Worm (Caenorhabditis elegans) whole organism, L4 larva: ENCODE data around the gene cwn-2.
A peak's percentile ranks its signal among the peaks of the same experiment; 100 is the strongest.

ENCODE experiments used
- F26F4.8 ChIP-seq: fragments of 200-800 bp; sonication (Bioruptor generic); conservative IDR thresholded peaks from 2 replicates; pipeline ENCODE4 v1.3.6; 2022; ENCODE audit warnings: missing genetic modification characterization, missing compliant biosample characterization
- F44E2.7 ChIP-seq: fragments of 200-800 bp; sonication (Bioruptor generic); IDR thresholded peaks from 2 replicates; pipeline ENCODE4 v2.1.2; 2022; ENCODE audit warnings: missing genetic modification characterization, missing compliant biosample characterization
- T20F7.1 ChIP-seq: fragments of 200-800 bp; sonication (Bioruptor generic); optimal IDR thresholded peaks from 2 replicates; lab custom pipeline; 2018; ENCODE audit warnings: mild to moderate bottlenecking, missing genetic modification characterization, missing compliant biosample characterization
- T26A8.4 ChIP-seq: fragments of 200-800 bp; sonication (Bioruptor generic); IDR thresholded peaks from 2 replicates; pipeline ENCODE4 v1.3.6; 2022; ENCODE audit warnings: missing genetic modification characterization, missing compliant biosample characterization
- Y5F2A.4 ChIP-seq: fragments of 200-800 bp; sonication (Bioruptor generic); optimal IDR thresholded peaks from 2 replicates; lab custom pipeline; 2018; ENCODE audit warnings: mild to moderate bottlenecking, missing genetic modification characterization, missing compliant biosample characterization
- aha-1 ChIP-seq: fragments of 150-350 bp; peaks from one replicate; lab custom pipeline; 2014; ENCODE audit warnings: missing biosample characterization, missing genetic modification characterization
- ceh-28 ChIP-seq: fragments of 150-350 bp; optimal IDR thresholded peaks from 2 replicates; lab custom pipeline; 2014; ENCODE audit warnings: missing biosample characterization, missing genetic modification reagents, missing genetic modification characterization
- ceh-32 ChIP-seq: sonication (generic microtip); optimal IDR thresholded peaks from 2 replicates; lab custom pipeline; 2016; ENCODE audit warnings: mild to moderate bottlenecking, missing genetic modification characterization, missing compliant biosample characterization; ENCODE audit not compliant: poor library complexity
- ceh-82 ChIP-seq: sonication (generic microtip); optimal IDR thresholded peaks from 2 replicates; lab custom pipeline; 2017; ENCODE audit warnings: missing biosample characterization, missing genetic modification characterization
- ces-1 ChIP-seq: fragments of 150-350 bp; sonication (generic microtip); optimal IDR thresholded peaks from 4 replicates; lab custom pipeline; 2014; ENCODE audit warnings: missing biosample characterization, missing genetic modification reagents, missing genetic modification characterization
- cey-2 ChIP-seq: sonication (generic microtip); optimal IDR thresholded peaks from 3 replicates; lab custom pipeline; 2017; ENCODE audit warnings: missing genetic modification characterization, mild to moderate bottlenecking, missing compliant biosample characterization, antibody characterized with exemption, borderline replicate concordance; ENCODE audit not compliant: insufficient read depth
- daf-12 ChIP-seq: fragments of 150-350 bp; optimal IDR thresholded peaks from 2 replicates; lab custom pipeline; 2014; ENCODE audit warnings: missing biosample characterization, missing genetic modification reagents, missing genetic modification characterization
- daf-16 ChIP-seq, 3 experiments: sonication (generic microtip); optimal IDR thresholded peaks; 2 replicates each; lab custom pipeline; 2016 to 2017; ENCODE audit warnings: missing genetic modification characterization in 3 of 3, missing genetic modification reagents in 3 of 3, mild to moderate bottlenecking in 2 of 3, missing compliant biosample characterization in 2 of 3, missing biosample characterization in 1 of 3, moderate library complexity in 1 of 3
- dmd-6 ChIP-seq: fragments of 200-800 bp; sonication (Bioruptor generic); IDR thresholded peaks from 2 replicates; pipeline ENCODE4 v1.3.6; 2022; ENCODE audit warnings: missing genetic modification reagents, missing genetic modification characterization, missing compliant biosample characterization
- dmd-9 ChIP-seq: fragments of 200-800 bp; sonication (Bioruptor generic); IDR thresholded peaks from 2 replicates; pipeline ENCODE4 v1.3.6; 2022; ENCODE audit warnings: missing genetic modification reagents, missing genetic modification characterization, missing compliant biosample characterization
- duxl-1 ChIP-seq: sonication (generic microtip); optimal IDR thresholded peaks from 2 replicates; lab custom pipeline; 2016; ENCODE audit warnings: mild to moderate bottlenecking, missing genetic modification characterization, moderate library complexity, missing compliant biosample characterization; ENCODE audit not compliant: poor library complexity
- egl-43 ChIP-seq: fragments of 200-800 bp; sonication (Bioruptor generic); IDR thresholded peaks from 2 replicates; pipeline ENCODE4 v1.3.6; 2022; ENCODE audit warnings: missing genetic modification reagents, missing genetic modification characterization, missing compliant biosample characterization
- hlh-11 ChIP-seq: fragments of 200-800 bp; sonication (Bioruptor generic); optimal IDR thresholded peaks from 2 replicates; lab custom pipeline; 2018; ENCODE audit warnings: mild to moderate bottlenecking, missing genetic modification characterization, missing compliant biosample characterization
- hlh-30 ChIP-seq: sonication (generic microtip); optimal IDR thresholded peaks from 2 replicates; lab custom pipeline; 2017; ENCODE audit warnings: antibody characterized with exemption, mild to moderate bottlenecking, missing genetic modification characterization, missing compliant biosample characterization; ENCODE audit not compliant: insufficient read depth
- hmg-1.1 ChIP-seq: fragments of 200-800 bp; sonication (Bioruptor generic); IDR thresholded peaks from 2 replicates; pipeline ENCODE4 v1.3.6; 2022; ENCODE audit warnings: missing genetic modification reagents, missing genetic modification characterization, missing compliant biosample characterization
- lim-7 ChIP-seq: fragments of 200-800 bp; sonication (Bioruptor generic); IDR thresholded peaks from 2 replicates; pipeline ENCODE4 v1.3.6; 2022; ENCODE audit warnings: missing genetic modification characterization, missing compliant biosample characterization
- lin-13 ChIP-seq: fragments of 150-350 bp; optimal IDR thresholded peaks from 2 replicates; lab custom pipeline; 2014; ENCODE audit warnings: missing biosample characterization, missing genetic modification reagents, missing genetic modification characterization
- lin-15B ChIP-seq: fragments of 150-350 bp; sonication (generic microtip); optimal IDR thresholded peaks from 3 replicates; lab custom pipeline; 2014; ENCODE audit warnings: missing biosample characterization, missing genetic modification characterization
- lin-38 ChIP-seq: fragments of 200-800 bp; sonication (Bioruptor generic); IDR thresholded peaks from 2 replicates; pipeline ENCODE4 v1.3.6; 2022; ENCODE audit warnings: missing genetic modification reagents, missing genetic modification characterization, missing compliant biosample characterization
- lin-39 ChIP-seq: fragments of 150-350 bp; optimal IDR thresholded peaks from 2 replicates; lab custom pipeline; 2014; ENCODE audit warnings: missing biosample characterization, missing genetic modification reagents, missing genetic modification characterization
- lsy-2 ChIP-seq, 2 experiments: fragments of 150-350 bp in 1 of 2; sonication (generic microtip) in 1 of 2; optimal IDR thresholded peaks; 2 replicates each; lab custom pipeline; 2014 to 2017; ENCODE audit warnings: missing biosample characterization in 2 of 2, missing genetic modification characterization in 2 of 2
- madf-5 ChIP-seq, 2 experiments: fragments of 200-800 bp; sonication (Bioruptor generic); IDR thresholded peaks; 2 replicates each; pipeline ENCODE4 v1.3.6; 2022; ENCODE audit warnings: missing compliant biosample characterization in 2 of 2, missing genetic modification characterization in 2 of 2
- mdl-1 ChIP-seq, 2 experiments: fragments of 150-350 bp in 1 of 2; sonication (generic microtip) in 1 of 2; optimal IDR thresholded peaks; 2 replicates each; lab custom pipeline; 2014 to 2017; ENCODE audit warnings: missing biosample characterization in 2 of 2, missing genetic modification characterization in 2 of 2
- mes-2 ChIP-seq: sonication (generic microtip); optimal IDR thresholded peaks from 2 replicates; lab custom pipeline; 2016; ENCODE audit warnings: missing genotype, mild to moderate bottlenecking, missing genetic modification characterization, missing compliant biosample characterization; ENCODE audit not compliant: poor library complexity, severe bottlenecking
- nhr-102 ChIP-seq: sonication (generic microtip); optimal IDR thresholded peaks from 2 replicates; lab custom pipeline; 2016; ENCODE audit warnings: mild to moderate bottlenecking, missing genetic modification characterization, moderate library complexity, missing compliant biosample characterization
- nhr-11 ChIP-seq: fragments of 150-350 bp; optimal IDR thresholded peaks from 2 replicates; lab custom pipeline; 2014; ENCODE audit warnings: missing biosample characterization, missing genetic modification characterization
- nhr-28 ChIP-seq: fragments of 150-350 bp; optimal IDR thresholded peaks from 2 replicates; lab custom pipeline; 2014; ENCODE audit warnings: missing biosample characterization, missing genetic modification characterization
- nhr-41 ChIP-seq: fragments of 200-800 bp; sonication (Bioruptor generic); IDR thresholded peaks from 2 replicates; pipeline ENCODE4 v1.3.6; 2022; ENCODE audit warnings: missing genetic modification reagents, missing genetic modification characterization, missing compliant biosample characterization
- nhr-42 ChIP-seq: fragments of 200-800 bp; sonication (Bioruptor generic); IDR thresholded peaks from 2 replicates; pipeline ENCODE4 v1.3.6; 2022; ENCODE audit warnings: missing genetic modification characterization, missing compliant biosample characterization
- nhr-48 ChIP-seq: sonication (generic microtip); optimal IDR thresholded peaks from 2 replicates; lab custom pipeline; 2016; ENCODE audit warnings: mild to moderate bottlenecking, missing genetic modification characterization, missing compliant biosample characterization
- nhr-6 ChIP-seq: fragments of 150-350 bp; optimal IDR thresholded peaks from 2 replicates; lab custom pipeline; 2014; ENCODE audit warnings: missing biosample characterization, missing genetic modification characterization
- nhr-77 ChIP-seq: fragments of 150-350 bp; optimal IDR thresholded peaks from 2 replicates; lab custom pipeline; 2014; ENCODE audit warnings: missing biosample characterization, missing genetic modification characterization
- pha-4 ChIP-seq, 2 experiments: fragments of 150-350 bp in 1 of 2; fragments of 200-800 bp in 1 of 2; sonication (Bioruptor generic) in 1 of 2; IDR thresholded peaks in 1 of 2; optimal IDR thresholded peaks in 1 of 2; 2 replicates each; pipeline versions ENCODE4 v1.3.6 to Lab custom; 2014 to 2022; ENCODE audit warnings: missing genetic modification characterization in 2 of 2, missing genetic modification reagents in 2 of 2, missing biosample characterization in 1 of 2, missing compliant biosample characterization in 1 of 2
- php-3 ChIP-seq: fragments of 200-800 bp; sonication (Bioruptor generic); IDR thresholded peaks from 2 replicates; pipeline ENCODE4 v1.3.6; 2022; ENCODE audit warnings: missing genetic modification reagents, missing genetic modification characterization, missing compliant biosample characterization
- pqm-1 ChIP-seq: sonication (generic microtip); optimal IDR thresholded peaks from 2 replicates; lab custom pipeline; 2017; ENCODE audit warnings: missing biosample characterization, missing genetic modification characterization
- saeg-2 ChIP-seq: fragments of 200-800 bp; sonication (Bioruptor generic); IDR thresholded peaks from 2 replicates; pipeline ENCODE4 v1.3.6; 2022; ENCODE audit warnings: missing genetic modification reagents, missing genetic modification characterization, missing compliant biosample characterization
- sdz-12 ChIP-seq: fragments of 200-800 bp; sonication (Bioruptor generic); optimal IDR thresholded peaks from 2 replicates; lab custom pipeline; 2018; ENCODE audit warnings: mild to moderate bottlenecking, missing genetic modification characterization, missing compliant biosample characterization
- skn-1 ChIP-seq: fragments of 150-350 bp; optimal IDR thresholded peaks from 2 replicates; lab custom pipeline; 2014; ENCODE audit warnings: missing biosample characterization, missing genetic modification characterization
- spr-1 ChIP-seq: sonication (generic microtip); optimal IDR thresholded peaks from 2 replicates; lab custom pipeline; 2016; ENCODE audit warnings: mild to moderate bottlenecking, missing genetic modification characterization, missing compliant biosample characterization
- unc-39 ChIP-seq: sonication (generic microtip); optimal IDR thresholded peaks from 2 replicates; lab custom pipeline; 2017; ENCODE audit warnings: missing biosample characterization, missing genetic modification characterization
- unc-62 ChIP-seq, 3 experiments: fragments of 150-350 bp in 1 of 3; sonication (generic microtip); optimal IDR thresholded peaks in 2 of 3; peaks in 1 of 3; 1 replicate in 1 of 3; 2 replicates in 2 of 3; lab custom pipeline; 2014 to 2017; ENCODE audit warnings: missing biosample characterization in 3 of 3, missing genetic modification characterization in 3 of 3, missing genetic modification reagents in 3 of 3, missing genotype in 1 of 3
- zag-1 ChIP-seq: fragments of 150-350 bp; optimal IDR thresholded peaks from 2 replicates; lab custom pipeline; 2014; ENCODE audit warnings: missing biosample characterization, missing genetic modification characterization
- zfp-3 ChIP-seq: fragments of 200-800 bp; sonication (Bioruptor generic); conservative IDR thresholded peaks from 2 replicates; pipeline ENCODE4 v1.3.6; 2022; ENCODE audit warnings: missing genetic modification reagents, missing genetic modification characterization, missing compliant biosample characterization
- ztf-11 ChIP-seq: fragments of 150-350 bp; optimal IDR thresholded peaks from 2 replicates; lab custom pipeline; 2014; ENCODE audit warnings: missing biosample characterization, missing genetic modification characterization
- ztf-7 ChIP-seq: fragments of 150-350 bp; optimal IDR thresholded peaks from 2 replicates; lab custom pipeline; 2014; ENCODE audit warnings: missing biosample characterization, missing genetic modification characterization

cwn-2 gene

ce11 chrIV:10059175-10059574, 8.4 kb upstream of the cwn-2 start (continued):
- TF ChIP-seq skn-1 (tag; lab: Kevin White, UChicago) (no peak), dmd-6 (GFP tag; lab: Robert Waterston, UW) (peak; percentile 90), ztf-7 (tag; lab: Kevin White, UChicago) (no peak), nhr-102 (tag; lab: Kevin White, UChicago) (peak; percentile 31), sdz-12 (GFP tag; lab: Kevin White, UChicago) (no peak), nhr-42 (GFP tag; lab: Robert Waterston, UW) (no peak), ces-1 (no peak), daf-16 (GFP tag; optimal IDR thresholded peaks at IDR 0.05; lab: Kevin White, UChicago) (peak in 1 of 2 experiments; percentile 38), daf-16 (tag; optimal IDR thresholded peaks at IDR 0.05; lab: Kevin White, UChicago) (peak; percentile 88), ceh-28 (no peak), nhr-11 (tag; lab: Kevin White, UChicago) (no peak), pqm-1 (tag; lab: Kevin White, UChicago) (peak; percentile 91), lin-38 (GFP tag; lab: Robert Waterston, UW) (peak; percentile 19; the same call in 1 of the 2 replicates), zag-1 (tag; lab: Kevin White, UChicago) (no peak), lsy-2 (tag; optimal IDR thresholded peaks at IDR 0.05; lab: Kevin White, UChicago) (peak in 1 of 2 experiments; percentile 1), T26A8.4 (GFP tag; lab: Robert Waterston, UW) (no peak), hlh-11 (tag; lab: Kevin White, UChicago) (peak; percentile 80), ztf-11 (no peak), nhr-48 (tag; lab: Kevin White, UChicago) (peak; percentile 43), lin-13 (no peak), cey-2 (tag; lab: Kevin White, UChicago) (no peak), spr-1 (tag; lab: Kevin White, UChicago) (no peak), ceh-32 (tag; lab: Kevin White, UChicago) (no peak), aha-1 (tag; lab: Kevin White, UChicago) (peak; percentile 87), F26F4.8 (no peak), lin-39 (tag; lab: Kevin White, UChicago) (no peak), php-3 (GFP tag; lab: Robert Waterston, UW) (peak; percentile 65; the same call in 1 of the 2 replicates), F44E2.7 (GFP tag; lab: Robert Waterston, UW) (no peak), nhr-41 (GFP tag; lab: Robert Waterston, UW) (no peak), hmg-1.1 (GFP tag; lab: Robert Waterston, UW) (no peak), unc-39 (tag; lab: Kevin White, UChicago) (no peak), daf-12 (tag; lab: Kevin White, UChicago) (no peak), zfp-3 (GFP tag; lab: Robert Waterston, UW) (no peak), unc-62 (GFP tag; optimal IDR thresholded peaks at IDR 0.05 in 1 of 2; lab: Kevin White, UChicago) (no peak), unc-62 (tag; optimal IDR thresholded peaks at IDR 0.05; lab: Kevin White, UChicago) (no peak), nhr-28 (tag; lab: Kevin White, UChicago) (peak; percentile 57), mes-2 (tag; lab: Kevin White, UChicago) (no peak), duxl-1 (tag; lab: Kevin White, UChicago) (no peak), mdl-1 (tag; optimal IDR thresholded peaks at IDR 0.05; lab: Kevin White, UChicago) (peak in 1 of 2 experiments; percentile 47), T20F7.1 (GFP tag; lab: Kevin White, UChicago) (peak; percentile 21), egl-43 (GFP tag; lab: Robert Waterston, UW) (no peak), hlh-30 (tag; lab: Kevin White, UChicago) (peak; percentile 44), ceh-82 (tag; lab: Kevin White, UChicago) (no peak), lim-7 (GFP tag; lab: Robert Waterston, UW) (no peak), dmd-9 (GFP tag; lab: Robert Waterston, UW) (no peak), nhr-6 (no peak), saeg-2 (GFP tag; lab: Robert Waterston, UW) (0 out of 2 replicates have a peak, but pooled peaks have one; percentile 19), lin-15B (tag; lab: Kevin White, UChicago) (no peak), nhr-77 (tag; lab: Kevin White, UChicago) (peak; percentile 41), Y5F2A.4 (GFP tag; lab: Kevin White, UChicago) (no peak), pha-4 (GFP tag; IDR thresholded peaks at IDR 0.05; lab: Robert Waterston, UW) (0 out of 2 replicates have a peak, but pooled peaks have one; percentile 16), pha-4 (tag; optimal IDR thresholded peaks at IDR 0.05; lab: Kevin White, UChicago) (no peak), madf-5 (GFP tag; IDR thresholded peaks at IDR 0.05; lab: Robert Waterston, UW) (no peak)
- TF ChIP-seq, all 104 proteins: peak for 21
